Worm (Caenorhabditis elegans) whole organism, L2 larva: ENCODE measurements around the gene pei-1.
A peak's percentile ranks its signal among the peaks of the same experiment; 100 is the strongest.

Source experiments
- F13H6.1 ChIP-seq: sonication (generic microtip); optimal IDR thresholded peaks from 2 replicates; lab custom pipeline; 2016; ENCODE audit warnings: missing genetic modification characterization, missing compliant biosample characterization
- elt-1 ChIP-seq: fragments of 150-350 bp; optimal IDR thresholded peaks from 2 replicates; lab custom pipeline; 2014; ENCODE audit warnings: missing biosample characterization, missing genetic modification characterization
- mdl-1 ChIP-seq, 2 experiments: fragments of 150-350 bp in 1 of 2; sonication (generic microtip) in 1 of 2; optimal IDR thresholded peaks; 2 replicates each; lab custom pipeline; 2017; ENCODE audit warnings: missing biosample characterization in 2 of 2, missing genetic modification characterization in 2 of 2
- skn-1 ChIP-seq: sonication (generic microtip); optimal IDR thresholded peaks from 2 replicates; lab custom pipeline; 2017; ENCODE audit warnings: missing biosample characterization, missing genetic modification characterization
- unc-62 ChIP-seq: fragments of 150-350 bp; optimal IDR thresholded peaks from 2 replicates; lab custom pipeline; 2014; ENCODE audit warnings: missing biosample characterization, missing genetic modification reagents, missing genetic modification characterization

- peak; percentile 60 for TF ChIP-seq elt-1 (tag; lab: Kevin White, UChicago)
- no peak for TF ChIP-seq F13H6.1 (tag; lab: Kevin White, UChicago)
- no peak for TF ChIP-seq unc-62 (GFP tag; lab: Kevin White, UChicago)
- no peak for TF ChIP-seq skn-1 (tag; lab: Kevin White, UChicago)
- no peak for TF ChIP-seq mdl-1 (tag; optimal IDR thresholded peaks at IDR 0.05; lab: Kevin White, UChicago)
These were observed 20.8 kb upstream of the pei-1 start for ce11 chrIV:9613072-9613590.
